Fruit fly (Drosophila melanogaster) whole organism, embryonic: ENCODE results near the gene Neu2.

ENCODE experiments used
- BEAF-32 ChIP-seq: fragments of 200-800 bp; sonication (Bioruptor generic); optimal IDR thresholded peaks from 3 replicates; lab custom pipeline; 2017; ENCODE audit warnings: missing biosample characterization, missing genetic modification characterization, mild to moderate bottlenecking, moderate library complexity, missing genetic modification reagents
- Bgb ChIP-seq: fragments of 200-800 bp; sonication (Bioruptor generic); IDR thresholded peaks from 2 replicates; pipeline ENCODE4 v1.3.6; 2022; ENCODE audit warnings: missing biosample characterization, missing genetic modification characterization; ENCODE audit not compliant: partially characterized antibody
- CG12744 ChIP-seq: fragments of 200-800 bp; sonication (Bioruptor generic); optimal IDR thresholded peaks from 2 replicates; lab custom pipeline; 2016; ENCODE audit warnings: missing biosample characterization, missing genetic modification characterization
- CG17612 ChIP-seq: fragments of 200-800 bp; sonication (Bioruptor generic); IDR thresholded peaks from 2 replicates; pipeline ENCODE4 v1.3.6; 2022; ENCODE audit warnings: missing biosample characterization, missing genetic modification characterization
- CG18011 ChIP-seq: fragments of 200-800 bp; sonication (Bioruptor generic); optimal IDR thresholded peaks from 2 replicates; lab custom pipeline; 2017; ENCODE audit warnings: missing biosample characterization, missing genetic modification characterization, mild to moderate bottlenecking, moderate library complexity, missing genotype
- CG18262 ChIP-seq: fragments of 200-800 bp; optimal IDR thresholded peaks from 3 replicates; lab custom pipeline; 2019; ENCODE audit warnings: missing biosample characterization, mild to moderate bottlenecking, missing genetic modification characterization, moderate library complexity
- CG2116 ChIP-seq: fragments of 200-800 bp; sonication (Bioruptor generic); optimal IDR thresholded peaks from 3 replicates; lab custom pipeline; 2018; ENCODE audit warnings: missing biosample characterization, mild to moderate bottlenecking, missing genetic modification characterization
- CG3281 ChIP-seq: fragments of 200-800 bp; sonication (Bioruptor generic); optimal IDR thresholded peaks from 3 replicates; lab custom pipeline; 2017; ENCODE audit warnings: missing biosample characterization, mild to moderate bottlenecking, missing genetic modification characterization
- CG3726 ChIP-seq: fragments of 200-800 bp; sonication (Bioruptor generic); IDR thresholded peaks from 3 replicates; pipeline ENCODE4, ENCODE4 v1.3.6; 2022; ENCODE audit warnings: missing biosample characterization, missing genetic modification characterization
- CG4707 ChIP-seq: fragments of 200-800 bp; sonication (Bioruptor generic); optimal IDR thresholded peaks from 2 replicates; lab custom pipeline; 2018; ENCODE audit warnings: missing biosample characterization, mild to moderate bottlenecking, missing genetic modification characterization, moderate library complexity
- CG6272 ChIP-seq: fragments of 200-800 bp; sonication (Bioruptor generic); IDR thresholded peaks from 2 replicates; pipeline ENCODE4 v1.3.6; 2022; ENCODE audit warnings: missing biosample characterization, missing genetic modification characterization
- CG7745 ChIP-seq: fragments of 200-800 bp; sonication (Bioruptor generic); optimal IDR thresholded peaks from 2 replicates; lab custom pipeline; 2018; ENCODE audit warnings: missing biosample characterization, mild to moderate bottlenecking, missing genetic modification characterization, moderate library complexity
- CG7928 ChIP-seq: fragments of 200-800 bp; sonication (Bioruptor generic); optimal IDR thresholded peaks from 2 replicates; lab custom pipeline; 2017; ENCODE audit warnings: missing biosample characterization, mild to moderate bottlenecking, missing genetic modification characterization
- CG8478 ChIP-seq: fragments of >200 bp; optimal IDR thresholded peaks from 2 replicates; lab custom pipeline; 2018
- CG9609 ChIP-seq: fragments of 200-800 bp; sonication (Bioruptor generic); optimal IDR thresholded peaks from 3 replicates; lab custom pipeline; 2016; ENCODE audit warnings: missing biosample characterization, missing genetic modification characterization
- CkIIα-i1 ChIP-seq: fragments of 200-800 bp; sonication (Bioruptor generic); IDR thresholded peaks from 2 replicates; pipeline ENCODE4 v1.3.6; 2022; ENCODE audit warnings: missing biosample characterization, missing genetic modification characterization
- D19A ChIP-seq: fragments of 200-800 bp; optimal IDR thresholded peaks from 3 replicates; lab custom pipeline; 2019; ENCODE audit warnings: missing biosample characterization, mild to moderate bottlenecking, missing genetic modification characterization, moderate library complexity
- Dref ChIP-seq: fragments of 200-800 bp; sonication (Bioruptor generic); IDR thresholded peaks from 2 replicates; pipeline ENCODE4 v1.3.6; 2022; ENCODE audit warnings: missing biosample characterization, missing genetic modification characterization
- Hand ChIP-seq: fragments of 200-800 bp; sonication (Bioruptor generic); optimal IDR thresholded peaks from 2 replicates; lab custom pipeline; 2017; ENCODE audit warnings: mild to moderate bottlenecking, missing biosample characterization, missing genetic modification reagents, missing genetic modification characterization
- HmgD ChIP-seq: fragments of 200-800 bp; sonication (Bioruptor generic); optimal IDR thresholded peaks from 3 replicates; lab custom pipeline; 2016; ENCODE audit warnings: missing biosample characterization, missing genetic modification characterization
- Hmx ChIP-seq: fragments of 200-800 bp; sonication (Bioruptor generic); optimal IDR thresholded peaks from 2 replicates; lab custom pipeline; 2016; ENCODE audit warnings: missing biosample characterization, missing genetic modification characterization
- Med ChIP-seq: fragments of 200-800 bp; sonication (Bioruptor generic); peaks from one replicate; lab custom pipeline; 2016; ENCODE audit warnings: missing biosample characterization, missing genetic modification characterization, mild to moderate bottlenecking, inconsistent platforms, moderate library complexity
- NFAT ChIP-seq: fragments of 200-800 bp; sonication (Bioruptor generic); IDR thresholded peaks from 2 replicates; pipeline ENCODE4 v1.3.6; 2022; ENCODE audit warnings: missing biosample characterization, missing genetic modification characterization
- NK7.1 ChIP-seq: fragments of 200-800 bp; sonication (Bioruptor generic); optimal IDR thresholded peaks from 3 replicates; lab custom pipeline; 2016; ENCODE audit warnings: missing biosample characterization, missing genetic modification characterization
- Nf-YA ChIP-seq: fragments of 200-800 bp; sonication (Bioruptor generic); IDR thresholded peaks from 2 replicates; pipeline ENCODE4 v1.3.6; 2022; ENCODE audit warnings: missing biosample characterization, missing genetic modification characterization
- Oaz ChIP-seq: fragments of 200-800 bp; sonication (Bioruptor generic); IDR thresholded peaks from 2 replicates; pipeline ENCODE4 v1.3.6; 2022; ENCODE audit warnings: missing biosample characterization, missing genetic modification characterization
- PHDP ChIP-seq: fragments of 200-800 bp; sonication (Bioruptor generic); optimal IDR thresholded peaks from 3 replicates; lab custom pipeline; 2018; ENCODE audit warnings: missing biosample characterization, mild to moderate bottlenecking, missing genetic modification characterization, moderate library complexity
- Rx ChIP-seq: fragments of 200-800 bp; sonication (Bioruptor generic); IDR thresholded peaks from 2 replicates; pipeline ENCODE4 v1.3.6; 2022; ENCODE audit warnings: missing biosample characterization, missing genetic modification characterization
- ato ChIP-seq: fragments of 200-800 bp; sonication (Bioruptor generic); IDR thresholded peaks from 2 replicates; pipeline ENCODE4 v1.3.6; 2022; ENCODE audit warnings: missing biosample characterization, missing genetic modification characterization; ENCODE audit not compliant: partially characterized antibody
- bab2 ChIP-seq: fragments of 200-800 bp; sonication (Bioruptor generic); optimal IDR thresholded peaks from 2 replicates; lab custom pipeline; 2016; ENCODE audit warnings: missing biosample characterization, missing genetic modification characterization
- btn ChIP-seq: fragments of 200-800 bp; sonication (Bioruptor generic); optimal IDR thresholded peaks from 2 replicates; lab custom pipeline; 2016; ENCODE audit warnings: missing biosample characterization, missing genetic modification characterization
- chif ChIP-seq, 2 experiments: fragments of 200-800 bp; sonication (Bioruptor generic); optimal IDR thresholded peaks; 3 replicates each; lab custom pipeline; 2016; ENCODE audit warnings: missing biosample characterization in 2 of 2, missing genetic modification characterization in 2 of 2
- chm ChIP-seq: fragments of 200-800 bp; sonication (Bioruptor generic); IDR thresholded peaks from 2 replicates; pipeline ENCODE4 v1.3.6; 2022; ENCODE audit warnings: missing biosample characterization, missing genetic modification characterization
- corto ChIP-seq: fragments of 200-800 bp; sonication (Bioruptor generic); optimal IDR thresholded peaks from 2 replicates; lab custom pipeline; 2016; ENCODE audit warnings: missing biosample characterization, mild to moderate bottlenecking, missing genetic modification characterization, moderate library complexity
- croc ChIP-seq: fragments of 200-800 bp; sonication (Bioruptor generic); conservative IDR thresholded peaks from 3 replicates; pipeline ENCODE4 v1.3.6; 2022; ENCODE audit warnings: missing biosample characterization, missing genetic modification characterization
- dysf ChIP-seq: fragments of 200-800 bp; sonication (Bioruptor generic); IDR thresholded peaks from 3 replicates; pipeline ENCODE4 v1.3.6; 2022; ENCODE audit warnings: missing biosample characterization, missing genetic modification characterization
- en ChIP-seq: fragments of 200-800 bp; sonication (Bioruptor generic); optimal IDR thresholded peaks from 2 replicates; lab custom pipeline; 2016; ENCODE audit warnings: missing biosample characterization, missing genetic modification characterization
- gsb ChIP-seq: fragments of 200-800 bp; sonication (Bioruptor generic); IDR thresholded peaks from 2 replicates; pipeline ENCODE4 v1.3.6; 2022; ENCODE audit warnings: missing biosample characterization, missing genetic modification characterization
- hb ChIP-seq: fragments of 200-800 bp; sonication (Bioruptor generic); IDR thresholded peaks from 3 replicates; pipeline ENCODE4 v1.3.6; 2022; ENCODE audit warnings: missing biosample characterization, missing genetic modification characterization; ENCODE audit not compliant: partially characterized antibody
- hbn ChIP-seq: fragments of 200-800 bp; sonication (Bioruptor generic); IDR thresholded peaks from 2 replicates; pipeline ENCODE4 v1.3.6; 2022; ENCODE audit warnings: missing biosample characterization, missing genetic modification characterization; ENCODE audit not compliant: partially characterized antibody
- lbe ChIP-seq: fragments of 200-800 bp; sonication (Bioruptor generic); optimal IDR thresholded peaks from 2 replicates; lab custom pipeline; 2016; ENCODE audit warnings: missing biosample characterization, mild to moderate bottlenecking, missing genetic modification characterization
- mirr ChIP-seq: fragments of 200-800 bp; sonication (Bioruptor generic); optimal IDR thresholded peaks from 3 replicates; lab custom pipeline; 2018; ENCODE audit warnings: missing biosample characterization, mild to moderate bottlenecking, missing genetic modification characterization
- nerfin-2 ChIP-seq: fragments of 200-800 bp; sonication (Bioruptor generic); IDR thresholded peaks from 2 replicates; pipeline ENCODE4 v1.3.6; 2022; ENCODE audit warnings: missing biosample characterization, missing genetic modification characterization; ENCODE audit not compliant: partially characterized antibody
- onecut ChIP-seq: fragments of 200-800 bp; sonication (Bioruptor generic); IDR thresholded peaks from 2 replicates; pipeline ENCODE4 v1.3.6; 2022; ENCODE audit warnings: missing biosample characterization, missing genetic modification characterization
- pan ChIP-seq, 4 experiments: fragments of >200 bp in 3 of 4; fragments of 200-800 bp in 1 of 4; sonication (Bioruptor generic) in 1 of 4; optimal IDR thresholded peaks in 3 of 4; IDR thresholded peaks in 1 of 4; 2 replicates each; pipeline versions ENCODE4 v1.3.6 to Lab custom; 2017 to 2022; ENCODE audit warnings: missing biosample characterization in 2 of 4, missing genetic modification characterization in 2 of 4, mixed read lengths in 1 of 4
- pfk ChIP-seq: fragments of 200-800 bp; sonication (Bioruptor generic); optimal IDR thresholded peaks from 2 replicates; lab custom pipeline; 2018; ENCODE audit warnings: missing biosample characterization, mild to moderate bottlenecking, missing genetic modification characterization, moderate library complexity
- psq ChIP-seq: fragments of 200-800 bp; sonication (Bioruptor generic); optimal IDR thresholded peaks from 2 replicates; lab custom pipeline; 2017; ENCODE audit warnings: missing biosample characterization, missing genetic modification characterization
- salm ChIP-seq: fragments of 200-800 bp; sonication (Bioruptor generic); optimal IDR thresholded peaks from 2 replicates; lab custom pipeline; 2018; ENCODE audit warnings: missing biosample characterization, mild to moderate bottlenecking, missing genetic modification characterization
- sens ChIP-seq: fragments of 200-800 bp; sonication (Bioruptor generic); peaks from one replicate; lab custom pipeline; 2016; ENCODE audit warnings: missing biosample characterization, missing genetic modification characterization
- sens-2 ChIP-seq: fragments of 200-800 bp; sonication (Bioruptor generic); IDR thresholded peaks from 2 replicates; pipeline ENCODE4 v1.3.6; 2022; ENCODE audit warnings: missing biosample characterization, missing genetic modification characterization
- toy ChIP-seq: fragments of 200-800 bp; sonication (Bioruptor generic); IDR thresholded peaks from 2 replicates; pipeline ENCODE4 v1.3.6; 2022; ENCODE audit warnings: missing biosample characterization, missing genetic modification characterization
- vvl ChIP-seq: fragments of 200-800 bp; sonication (Bioruptor generic); IDR thresholded peaks from 2 replicates; pipeline ENCODE4 v1.3.6; 2022; ENCODE audit warnings: missing biosample characterization, missing genetic modification characterization

Gene Neu2

dm6 chr3L:21536857-21537256 lies 46.5 kb upstream of the Neu2 start, which contains the start of gene Rpn10 (continued):
- TF ChIP-seq psq (no peak), CkIIα-i1 (GFP tag; lab: Robert Waterston, UW) (no peak), Rx (GFP tag; lab: Robert Waterston, UW) (no peak), NFAT (GFP tag; lab: Robert Waterston, UW) (no peak), Dref (GFP tag; lab: Robert Waterston, UW) (no peak; the same call in 1 of the 2 replicates), CG6272 (GFP tag; lab: Robert Waterston, UW) (no peak), CG8478 (lab: Kevin White, UChicago) (no peak), CG2116 (GFP tag; lab: Kevin White, UChicago) (peak; percentile 54), CG17612 (no peak), Hand (no peak), lbe (GFP tag; lab: Kevin White, UChicago) (no peak), toy (GFP tag; lab: Robert Waterston, UW) (no peak), vvl (GFP tag; lab: Robert Waterston, UW) (no peak; the same call in 1 of the 2 replicates), en (GFP tag; lab: Kevin White, UChicago) (no peak), BEAF-32 (peak; percentile 99), bab2 (GFP tag; lab: Kevin White, UChicago) (no peak), gsb (GFP tag; lab: Robert Waterston, UW) (no peak), chm (GFP tag; lab: Robert Waterston, UW) (no peak), mirr (no peak), salm (no peak), NK7.1 (GFP tag; lab: Kevin White, UChicago) (no peak), CG3281 (GFP tag; lab: Kevin White, UChicago) (no peak), CG7745 (tag; lab: Kevin White, UChicago) (no peak), pfk (GFP tag; lab: Kevin White, UChicago) (peak; percentile 69), PHDP (tag; lab: Kevin White, UChicago) (peak; percentile 22), nerfin-2 (GFP tag; lab: Robert Waterston, UW) (peak; percentile 90), CG18011 (GFP tag; lab: Kevin White, UChicago) (no peak), dysf (GFP tag; lab: Robert Waterston, UW) (no peak), chif (GFP tag; optimal IDR thresholded peaks at IDR 0.05; lab: Kevin White, UChicago) (peak in 1 of 2 experiments; percentile 5), croc (GFP tag; lab: Robert Waterston, UW) (no peak), CG12744 (GFP tag; lab: Kevin White, UChicago) (no peak), Oaz (GFP tag; lab: Robert Waterston, UW) (no peak), pan (optimal IDR thresholded peaks at IDR 0.05; lab: Kevin White, UChicago) (no peak), pan (GFP tag; optimal IDR thresholded peaks at IDR 0.05 in 1 of 2, IDR thresholded peaks at IDR 0.05 in 1 of 2) (no peak), onecut (GFP tag; lab: Robert Waterston, UW) (no peak), sens-2 (no peak), ato (GFP tag; lab: Robert Waterston, UW) (peak; percentile 97), CG9609 (GFP tag; lab: Kevin White, UChicago) (no peak), CG4707 (GFP tag; lab: Kevin White, UChicago) (no peak), CG7928 (GFP tag; lab: Kevin White, UChicago) (no peak), D19A (tag; lab: Kevin White, UChicago) (peak; percentile 43), CG3726 (GFP tag; lab: Robert Waterston, UW) (no peak), Hmx (GFP tag; lab: Kevin White, UChicago) (no peak), hbn (GFP tag; lab: Robert Waterston, UW) (peak; percentile 98), corto (GFP tag; lab: Kevin White, UChicago) (no peak), btn (GFP tag; lab: Kevin White, UChicago) (no peak), Med (GFP tag; lab: Kevin White, UChicago) (peak; percentile 85), HmgD (peak; percentile 46), Nf-YA (GFP tag; lab: Robert Waterston, UW) (no peak), CG18262 (peak; percentile 7), sens (GFP tag; lab: Kevin White, UChicago) (peak; percentile 46), Bgb (GFP tag; lab: Robert Waterston, UW) (peak; percentile 99), hb (GFP tag; lab: Robert Waterston, UW) (peak; percentile 98)
